Worm (Caenorhabditis elegans) whole organism, L4 larva: ENCODE data around the gene T24H10.1.

ENCODE experiments used
- F10B5.3 ChIP-seq: sonication (generic microtip); optimal IDR thresholded peaks from 2 replicates; lab custom pipeline; 2016; ENCODE audit warnings: mild to moderate bottlenecking, missing genetic modification characterization, missing compliant biosample characterization
- tra-1 ChIP-seq: fragments of 200-800 bp; sonication (Bioruptor generic); IDR thresholded peaks from 2 replicates; pipeline ENCODE4 v1.3.6; 2022; ENCODE audit warnings: missing genetic modification reagents, missing genetic modification characterization, missing compliant biosample characterization

DNA sequence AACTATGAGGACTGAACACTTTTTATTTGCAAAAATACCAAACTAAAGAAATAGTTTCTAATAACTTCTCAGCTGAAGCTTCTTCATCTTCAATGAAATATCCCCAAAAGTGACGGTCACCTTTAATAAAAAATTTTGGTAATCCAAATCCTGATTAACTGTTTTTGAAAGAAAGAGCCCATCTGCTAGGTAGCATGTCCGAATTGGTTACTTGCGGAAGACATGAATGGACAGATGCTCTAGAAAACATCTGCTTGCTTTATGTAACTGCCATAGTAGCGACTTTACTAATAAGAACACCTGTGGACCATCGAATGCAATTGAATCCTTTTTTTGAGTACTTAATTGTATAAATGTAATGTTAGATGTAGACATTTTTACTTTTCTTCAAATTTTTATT is 40.2 kb upstream of the T24H10.1 start:
- no peak for TF ChIP-seq F10B5.3 (tag; lab: Kevin White, UChicago)
- no peak for TF ChIP-seq tra-1 (GFP tag; lab: Robert Waterston, UW)
